Fruit fly (Drosophila melanogaster) whole organism, wandering third instar larva: Measurements from ENCODE around the gene Myo10A.

Experiments used
- Abd-B ChIP-seq: fragments of >200 bp; optimal IDR thresholded peaks from 2 replicates; lab custom pipeline; 2017; ENCODE audit warnings: missing biosample characterization, missing genetic modification characterization
- CG32264 ChIP-seq: fragments of 200-800 bp; sonication (Bioruptor generic); optimal IDR thresholded peaks from 2 replicates; lab custom pipeline; 2016; ENCODE audit warnings: missing biosample characterization, missing genetic modification characterization
- CrebA ChIP-seq: fragments of 200-800 bp; sonication (Bioruptor generic); optimal IDR thresholded peaks from 2 replicates; lab custom pipeline; 2016; ENCODE audit warnings: missing biosample characterization, mild to moderate bottlenecking, missing genetic modification characterization, borderline replicate concordance
- Hr78 ChIP-seq: fragments of >200 bp; optimal IDR thresholded peaks from 2 replicates; lab custom pipeline; 2017; ENCODE audit warnings: missing biosample characterization, missing genetic modification characterization
- Myc ChIP-seq: fragments of >200 bp; optimal IDR thresholded peaks from 2 replicates; lab custom pipeline; 2017
- brk ChIP-seq: fragments of 200-800 bp; sonication (Bioruptor generic); optimal IDR thresholded peaks from 2 replicates; lab custom pipeline; 2016; ENCODE audit warnings: missing biosample characterization, mild to moderate bottlenecking, missing genetic modification characterization
- dmrt93B ChIP-seq: fragments of 200-800 bp; sonication (Bioruptor generic); optimal IDR thresholded peaks from 2 replicates; lab custom pipeline; 2018; ENCODE audit warnings: missing biosample characterization, mild to moderate bottlenecking, missing genetic modification characterization
- dsf ChIP-seq: sonication (Bioruptor generic); optimal IDR thresholded peaks from 2 replicates; lab custom pipeline; 2016; ENCODE audit warnings: missing biosample characterization, missing genetic modification characterization, borderline replicate concordance
- foxo ChIP-seq, 2 experiments: fragments of 200-800 bp; sonication (Bioruptor generic); optimal IDR thresholded peaks; 2 replicates in 1 of 2; 3 replicates in 1 of 2; lab custom pipeline; 2016 to 2017; ENCODE audit warnings: missing biosample characterization in 2 of 2, missing genetic modification characterization in 2 of 2
- fru ChIP-seq: fragments of 200-800 bp; sonication (Bioruptor generic); optimal IDR thresholded peaks from 3 replicates; lab custom pipeline; 2016; ENCODE audit warnings: missing biosample characterization, mild to moderate bottlenecking, missing genetic modification characterization
- jim ChIP-seq: fragments of 175-275, 200-325 bp; sonication (Bioruptor generic); optimal IDR thresholded peaks from 2 replicates; lab custom pipeline; 2016; ENCODE audit warnings: missing biosample characterization, mild to moderate bottlenecking, missing genetic modification characterization
- lola ChIP-seq: fragments of >200 bp; optimal IDR thresholded peaks from 2 replicates; lab custom pipeline; 2017; ENCODE audit warnings: missing biosample characterization, missing genetic modification characterization
- rgr ChIP-seq: fragments of 200-800 bp; sonication (Bioruptor generic); optimal IDR thresholded peaks from 3 replicates; lab custom pipeline; 2016; ENCODE audit warnings: missing biosample characterization, mild to moderate bottlenecking, missing genetic modification characterization
- usp ChIP-seq: fragments of >200 bp; optimal IDR thresholded peaks from 2 replicates; lab custom pipeline; 2017; ENCODE audit warnings: missing biosample characterization, missing genetic modification characterization

DNA sequence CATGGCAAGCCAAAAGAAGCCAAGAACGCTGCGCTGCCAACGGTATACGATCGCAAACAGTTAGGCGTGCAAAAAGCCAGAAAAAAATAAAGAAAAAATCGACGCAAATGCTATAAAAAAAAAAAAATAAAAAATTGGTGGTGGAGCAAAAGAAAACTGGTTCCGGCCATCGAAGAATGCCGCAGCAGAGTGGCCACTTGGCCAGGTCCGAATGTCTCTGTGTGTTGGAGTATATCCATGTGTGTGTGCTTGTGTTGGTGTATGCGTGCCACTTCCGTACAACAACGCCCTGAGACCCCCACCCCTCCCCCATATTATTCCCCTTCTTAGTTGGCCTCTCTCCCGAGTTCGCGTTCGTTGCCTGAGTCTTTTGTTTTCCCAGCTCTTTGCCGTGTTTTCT, 1.7 kb downstream of the Myo10A start:
- no peak for TF ChIP-seq dsf (GFP tag; lab: Kevin White, UChicago)
- no peak for TF ChIP-seq jim
- TF ChIP-seq brk (GFP tag; lab: Kevin White, UChicago): no peak
- TF ChIP-seq Hr78 (GFP tag; lab: Kevin White, UChicago): no peak
- TF ChIP-seq dmrt93B (GFP tag; lab: Kevin White, UChicago): no peak
- TF ChIP-seq foxo (GFP tag; optimal IDR thresholded peaks at IDR 0.05; lab: Kevin White, UChicago): no peak
- TF ChIP-seq usp (GFP tag; lab: Kevin White, UChicago): no peak
- no peak for TF ChIP-seq rgr
- no peak for TF ChIP-seq Abd-B (GFP tag; lab: Kevin White, UChicago)
- no peak for TF ChIP-seq CrebA (GFP tag; lab: Kevin White, UChicago)
- no peak for TF ChIP-seq Myc (lab: Kevin White, UChicago)
- TF ChIP-seq lola (GFP tag; lab: Kevin White, UChicago): no peak
- no peak for TF ChIP-seq CG32264
- TF ChIP-seq fru (GFP tag; lab: Kevin White, UChicago): no peak
